Fruit fly (Drosophila melanogaster) whole organism, embryonic: ENCODE results near the gene Tep4.

ENCODE experiments used
- ATbp ChIP-seq: fragments of 200-800 bp; sonication (Bioruptor generic); optimal IDR thresholded peaks from 2 replicates; lab custom pipeline; 2017; ENCODE audit warnings: missing biosample characterization, mild to moderate bottlenecking, missing genetic modification characterization, missing genetic modification reagents
- Ada2b ChIP-seq: fragments of 200-800 bp; sonication (Bioruptor generic); IDR thresholded peaks from 2 replicates; pipeline ENCODE4 v1.3.6; 2022; ENCODE audit warnings: missing biosample characterization, missing genetic modification characterization
- Atf-2 ChIP-seq: fragments of 200-800 bp; sonication (Bioruptor generic); optimal IDR thresholded peaks from 2 replicates; lab custom pipeline; 2016; ENCODE audit warnings: missing biosample characterization, missing genetic modification characterization
- B-H1 ChIP-seq: fragments of 200-800 bp; sonication (Bioruptor generic); IDR thresholded peaks from 3 replicates; pipeline ENCODE4 v1.3.6; 2022; ENCODE audit warnings: missing biosample characterization, missing genetic modification characterization
- CG10209 ChIP-seq: fragments of 200-800 bp; sonication (Bioruptor generic); optimal IDR thresholded peaks from 3 replicates; lab custom pipeline; 2017; ENCODE audit warnings: missing biosample characterization, mild to moderate bottlenecking, missing genetic modification characterization, missing genetic modification reagents
- CG10274 ChIP-seq: fragments of 200-800 bp; sonication (Bioruptor generic); optimal IDR thresholded peaks from 3 replicates; lab custom pipeline; 2017; ENCODE audit warnings: missing biosample characterization, mild to moderate bottlenecking, missing genetic modification characterization
- CG10321 ChIP-seq: fragments of 200-800 bp; sonication (Bioruptor generic); IDR thresholded peaks from 2 replicates; pipeline ENCODE4 v1.3.6; 2022; ENCODE audit warnings: missing biosample characterization, missing genetic modification characterization
- CG10431 ChIP-seq: fragments of 200-800 bp; sonication (Bioruptor generic); optimal IDR thresholded peaks from 3 replicates; lab custom pipeline; 2018; ENCODE audit warnings: missing biosample characterization, mild to moderate bottlenecking, missing genetic modification characterization
- CG11695 ChIP-seq: fragments of 200-800 bp; sonication (Bioruptor generic); IDR thresholded peaks from 3 replicates; pipeline ENCODE4 v1.3.6; 2022; ENCODE audit warnings: missing biosample characterization, missing genetic modification characterization
- CG12299 ChIP-seq: fragments of 200-800 bp; sonication (Bioruptor generic); optimal IDR thresholded peaks from 2 replicates; lab custom pipeline; 2018; ENCODE audit warnings: missing biosample characterization, mild to moderate bottlenecking, missing genetic modification characterization
- CG12391 ChIP-seq: fragments of 200-800 bp; sonication (Bioruptor generic); optimal IDR thresholded peaks from 3 replicates; lab custom pipeline; 2018; ENCODE audit warnings: missing biosample characterization, mild to moderate bottlenecking, missing genetic modification characterization, moderate library complexity
- CG14441 ChIP-seq: fragments of 200-800 bp; sonication (Bioruptor generic); IDR thresholded peaks from 2 replicates; pipeline ENCODE4 v1.3.6; 2022; ENCODE audit warnings: missing biosample characterization, missing genetic modification characterization
- CG14667 ChIP-seq: fragments of 200-800 bp; sonication (Bioruptor generic); IDR thresholded peaks from 2 replicates; pipeline ENCODE4 v1.3.6; 2022; ENCODE audit warnings: missing biosample characterization, missing genetic modification characterization
- CG14965 ChIP-seq: fragments of 200-800 bp; sonication (Bioruptor generic); optimal IDR thresholded peaks from 2 replicates; lab custom pipeline; 2016; ENCODE audit warnings: missing biosample characterization, missing genetic modification characterization, borderline replicate concordance
- CG17802 ChIP-seq: fragments of 200-800 bp; sonication (Bioruptor generic); optimal IDR thresholded peaks from 2 replicates; lab custom pipeline; 2018; ENCODE audit warnings: missing biosample characterization, mild to moderate bottlenecking, missing genetic modification characterization, moderate library complexity
- CG1832 ChIP-seq: fragments of 200-800 bp; sonication (Bioruptor generic); optimal IDR thresholded peaks from 2 replicates; lab custom pipeline; 2017; ENCODE audit warnings: missing biosample characterization, mild to moderate bottlenecking, missing genetic modification characterization, inconsistent platforms
- CG18764 ChIP-seq: fragments of 200-800 bp; sonication (Bioruptor generic); optimal IDR thresholded peaks from 3 replicates; lab custom pipeline; 2016; ENCODE audit warnings: missing biosample characterization, missing genetic modification characterization
- CG31224 ChIP-seq: fragments of 200-800 bp; sonication (Bioruptor generic); IDR thresholded peaks from 2 replicates; pipeline ENCODE4 v1.3.6; 2022; ENCODE audit warnings: missing biosample characterization, missing genetic modification characterization
- CG33213 ChIP-seq: fragments of 200-800 bp; sonication (Bioruptor generic); optimal IDR thresholded peaks from 3 replicates; lab custom pipeline; 2016; ENCODE audit warnings: missing biosample characterization, missing genetic modification characterization
- CG4424 ChIP-seq: fragments of 200-800 bp; sonication (Bioruptor generic); optimal IDR thresholded peaks from 3 replicates; lab custom pipeline; 2016; ENCODE audit warnings: missing biosample characterization, missing genetic modification characterization
- CG5180 ChIP-seq: fragments of 200-800 bp; sonication (Bioruptor generic); optimal IDR thresholded peaks from 3 replicates; lab custom pipeline; 2017; ENCODE audit warnings: missing biosample characterization, missing genetic modification characterization, mild to moderate bottlenecking, moderate library complexity, missing genetic modification reagents
- CG6683 ChIP-seq: fragments of 200-800 bp; sonication (Bioruptor generic); optimal IDR thresholded peaks from 2 replicates; lab custom pipeline; 2017; ENCODE audit warnings: missing biosample characterization, mild to moderate bottlenecking, missing genetic modification characterization, missing genetic modification reagents
- CG6689 ChIP-seq: fragments of 200-800 bp; sonication (Bioruptor generic); IDR thresholded peaks from 2 replicates; pipeline ENCODE4 v1.3.6; 2022; ENCODE audit warnings: missing biosample characterization, missing genetic modification characterization
- CG7786 ChIP-seq: fragments of 200-800 bp; sonication (Bioruptor generic); optimal IDR thresholded peaks from 2 replicates; lab custom pipeline; 2016; ENCODE audit warnings: missing biosample characterization, missing genetic modification characterization
- CG8290 ChIP-seq, 3 experiments: fragments of 200-800 bp; sonication (Bioruptor generic); optimal IDR thresholded peaks; 2 replicates each; lab custom pipeline; 2016 to 2019; ENCODE audit warnings: missing biosample characterization in 3 of 3, missing genetic modification characterization in 3 of 3, mild to moderate bottlenecking in 2 of 3, moderate library complexity in 1 of 3
- CG9609 ChIP-seq: fragments of 200-800 bp; sonication (Bioruptor generic); optimal IDR thresholded peaks from 3 replicates; lab custom pipeline; 2016; ENCODE audit warnings: missing biosample characterization, missing genetic modification characterization
- Deaf1 ChIP-seq: fragments of 200-800 bp; optimal IDR thresholded peaks from 3 replicates; lab custom pipeline; 2019; ENCODE audit warnings: missing biosample characterization, mild to moderate bottlenecking, missing genetic modification characterization, moderate library complexity
- Dll ChIP-seq: fragments of 200-800 bp; sonication (Bioruptor generic); IDR thresholded peaks from 4 replicates; pipeline ENCODE4 v1.3.6; 2022; ENCODE audit warnings: missing biosample characterization, missing genetic modification characterization; ENCODE audit not compliant: partially characterized antibody
- Eip74EF ChIP-seq, 2 experiments: fragments of 200-800 bp in 1 of 2; fragments of >200 bp in 1 of 2; sonication (Bioruptor generic) in 1 of 2; optimal IDR thresholded peaks; 2 replicates each; lab custom pipeline; 2017 to 2019; ENCODE audit warnings: missing biosample characterization in 2 of 2, missing genetic modification characterization in 2 of 2, mild to moderate bottlenecking in 1 of 2, moderate library complexity in 1 of 2
- HLH54F ChIP-seq: fragments of 200-800 bp; sonication (Bioruptor generic); optimal IDR thresholded peaks from 3 replicates; lab custom pipeline; 2016; ENCODE audit warnings: missing biosample characterization, missing genetic modification characterization
- Lhr ChIP-seq: fragments of 200-800 bp; sonication (Bioruptor generic); optimal IDR thresholded peaks from 3 replicates; lab custom pipeline; 2017; ENCODE audit warnings: mild to moderate bottlenecking, missing biosample characterization, missing genetic modification reagents, missing genetic modification characterization
- Max ChIP-seq: fragments of 200-800 bp; sonication (Bioruptor generic); optimal IDR thresholded peaks from 2 replicates; lab custom pipeline; 2016; ENCODE audit warnings: missing biosample characterization, mild to moderate bottlenecking, missing genetic modification characterization
- NFAT ChIP-seq: fragments of 200-800 bp; sonication (Bioruptor generic); IDR thresholded peaks from 2 replicates; pipeline ENCODE4 v1.3.6; 2022; ENCODE audit warnings: missing biosample characterization, missing genetic modification characterization
- NfI ChIP-seq: fragments of 200-800 bp; sonication (Bioruptor generic); optimal IDR thresholded peaks from 3 replicates; lab custom pipeline; 2018; ENCODE audit warnings: missing biosample characterization, mild to moderate bottlenecking, missing genetic modification characterization, moderate library complexity
- Ssrp ChIP-seq: fragments of 200-800 bp; sonication (Bioruptor generic); optimal IDR thresholded peaks from 2 replicates; lab custom pipeline; 2018; ENCODE audit warnings: missing biosample characterization, mild to moderate bottlenecking, missing genetic modification characterization, moderate library complexity
- Tbp ChIP-seq: fragments of >200 bp; optimal IDR thresholded peaks from 2 replicates; lab custom pipeline; 2018; ENCODE audit warnings: missing biosample characterization, missing genetic modification characterization
- bowl ChIP-seq: fragments of 200-800 bp; sonication (Bioruptor generic); IDR thresholded peaks from 2 replicates; pipeline ENCODE4 v1.3.6; 2022; ENCODE audit warnings: missing biosample characterization, missing genetic modification characterization
- chif ChIP-seq, 2 experiments: fragments of 200-800 bp; sonication (Bioruptor generic); optimal IDR thresholded peaks; 3 replicates each; lab custom pipeline; 2016; ENCODE audit warnings: missing biosample characterization in 2 of 2, missing genetic modification characterization in 2 of 2
- chinmo ChIP-seq: fragments of 200-800 bp; sonication (Bioruptor generic); IDR thresholded peaks from 4 replicates; pipeline ENCODE4 v1.3.6; 2022; ENCODE audit warnings: missing biosample characterization, missing genetic modification characterization; ENCODE audit not compliant: partially characterized antibody
- dati ChIP-seq: fragments of 200-800 bp; sonication (Bioruptor generic); IDR thresholded peaks from 2 replicates; pipeline ENCODE4 v1.3.6; 2022; ENCODE audit warnings: missing biosample characterization, missing genetic modification characterization
- dmrt99B ChIP-seq: fragments of 200-800 bp; sonication (Bioruptor generic); optimal IDR thresholded peaks from 2 replicates; lab custom pipeline; 2018; ENCODE audit warnings: missing biosample characterization, mild to moderate bottlenecking, missing genetic modification characterization, moderate library complexity
- grau ChIP-seq: fragments of 200-800 bp; optimal IDR thresholded peaks from 3 replicates; lab custom pipeline; 2019; ENCODE audit warnings: missing biosample characterization, mild to moderate bottlenecking, missing genetic modification characterization, moderate library complexity
- mld ChIP-seq: fragments of 200-800 bp; sonication (Bioruptor generic); IDR thresholded peaks from 3 replicates; pipeline ENCODE4 v1.3.6; 2022; ENCODE audit warnings: missing biosample characterization, missing genetic modification characterization; ENCODE audit not compliant: partially characterized antibody
- pho ChIP-seq: fragments of 200-800 bp; sonication (Bioruptor generic); optimal IDR thresholded peaks from 2 replicates; lab custom pipeline; 2016; ENCODE audit warnings: missing biosample characterization, missing genetic modification characterization
- prd ChIP-seq, 3 experiments: fragments of >200 bp in 2 of 3; fragments of 200-800 bp in 1 of 3; sonication (Bioruptor generic) in 1 of 3; optimal IDR thresholded peaks in 2 of 3; IDR thresholded peaks in 1 of 3; 2 replicates in 2 of 3; 3 replicates in 1 of 3; pipeline versions ENCODE4 v1.3.6 to Lab custom; 2017 to 2022; ENCODE audit warnings: missing biosample characterization in 1 of 3, missing genetic modification characterization in 1 of 3
- sc ChIP-seq, 3 experiments: fragments of >200 bp in 2 of 3; fragments of 200-800 bp in 1 of 3; sonication (Bioruptor generic) in 1 of 3; optimal IDR thresholded peaks; 2 replicates in 2 of 3; 3 replicates in 1 of 3; lab custom pipeline; 2017; ENCODE audit warnings: mild to moderate bottlenecking in 1 of 3, missing biosample characterization in 1 of 3, missing genetic modification characterization in 1 of 3, missing genetic modification reagents in 1 of 3
- unpg ChIP-seq: fragments of 200-800 bp; sonication (Bioruptor generic); optimal IDR thresholded peaks from 3 replicates; lab custom pipeline; 2018; ENCODE audit warnings: missing biosample characterization, mild to moderate bottlenecking, missing genetic modification characterization, moderate library complexity

The Tep4 gene

DNA sequence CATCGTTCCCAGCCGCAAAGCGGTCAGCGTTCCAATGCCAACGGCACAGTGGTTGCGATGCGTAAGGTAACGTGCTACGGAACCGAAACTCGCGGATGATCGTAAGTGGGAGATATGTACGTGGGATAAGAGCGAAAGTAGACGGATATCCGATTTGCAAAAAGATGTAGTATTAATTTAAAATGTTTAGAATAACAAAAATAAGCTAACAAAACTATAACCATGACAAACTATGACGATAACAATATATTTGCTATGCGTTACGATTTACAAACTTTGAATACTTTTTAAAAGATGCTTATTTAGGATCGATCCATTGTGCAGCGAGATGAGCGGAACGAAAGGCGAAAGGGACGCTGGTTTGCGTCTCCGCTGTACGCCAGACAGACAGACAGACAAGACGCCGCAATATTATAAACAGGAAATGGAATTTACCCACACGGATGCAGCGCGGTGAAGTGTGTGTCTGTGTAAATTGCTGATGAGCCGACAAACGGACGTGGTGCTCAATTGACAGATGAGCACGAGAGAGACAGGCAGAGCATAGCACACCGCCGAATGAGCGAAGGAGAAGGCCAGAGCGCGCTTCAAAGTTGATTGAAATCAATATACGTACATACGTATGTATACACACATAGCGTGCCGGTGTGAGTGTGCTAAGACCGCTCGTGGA, 27.5 kb downstream of the Tep4 start (continued):
- TF ChIP-seq Deaf1 (tag; lab: Kevin White, UChicago): peak; percentile 80
- peak; percentile 48 for TF ChIP-seq CG10321 (GFP tag; lab: Robert Waterston, UW)
- TF ChIP-seq bowl (GFP tag; lab: Robert Waterston, UW): peak; percentile 47; the same call in 1 of the 2 replicates
- TF ChIP-seq chinmo (GFP tag; lab: Robert Waterston, UW): peak; percentile 89
- peak; percentile 84 for TF ChIP-seq CG5180 (GFP tag; lab: Kevin White, UChicago)
- TF ChIP-seq B-H1 (GFP tag; lab: Robert Waterston, UW): peak; percentile 89
- TF ChIP-seq CG14667 (GFP tag; lab: Robert Waterston, UW): peak; percentile 87
- TF ChIP-seq grau: peak; percentile 96
- peak; percentile 94 for TF ChIP-seq CG31224 (GFP tag; lab: Robert Waterston, UW)
- TF ChIP-seq CG1832 (GFP tag; lab: Kevin White, UChicago): peak; percentile 77
- no peak for TF ChIP-seq prd (optimal IDR thresholded peaks at IDR 0.05; lab: Kevin White, UChicago)
- peak; percentile 96 for TF ChIP-seq prd (GFP tag; IDR thresholded peaks at IDR 0.05; lab: Robert Waterston, UW)
- TF ChIP-seq CG18764 (GFP tag; lab: Kevin White, UChicago): peak; percentile 96
- TF ChIP-seq Ssrp (tag; lab: Kevin White, UChicago): peak; percentile 97
- TF ChIP-seq NfI (GFP tag; lab: Kevin White, UChicago): peak; percentile 97
- TF ChIP-seq CG33213: peak; percentile 90
- TF ChIP-seq CG14965: peak; percentile 84
- peak; percentile 88 for TF ChIP-seq ATbp
- TF ChIP-seq dati (GFP tag; lab: Robert Waterston, UW): no peak; the same call in 1 of the 2 replicates
- peak; percentile 98 for TF ChIP-seq pho (GFP tag; lab: Kevin White, UChicago)
- TF ChIP-seq sc (optimal IDR thresholded peaks at IDR 0.05; lab: Kevin White, UChicago): no peak
- peak; percentile 91 for TF ChIP-seq sc (GFP tag; optimal IDR thresholded peaks at IDR 0.05; lab: Kevin White, UChicago)
- peak; percentile 93 for TF ChIP-seq Max
- peak; percentile 91 for TF ChIP-seq CG8290 (GFP tag; optimal IDR thresholded peaks at IDR 0.05; lab: Kevin White, UChicago)
- peak; percentile 89 to 94 for TF ChIP-seq CG8290 (tag; optimal IDR thresholded peaks at IDR 0.05; lab: Kevin White, UChicago)
- peak; percentile 88 for TF ChIP-seq Lhr (GFP tag; lab: Kevin White, UChicago)
- TF ChIP-seq Ada2b: peak; percentile 92
- no peak for TF ChIP-seq Dll
- TF ChIP-seq CG6683 (GFP tag; lab: Kevin White, UChicago): peak; percentile 86
- TF ChIP-seq CG12299 (tag; lab: Kevin White, UChicago): peak; percentile 78
- TF ChIP-seq CG10274 (GFP tag; lab: Kevin White, UChicago): peak; percentile 87
- peak; percentile 97 for TF ChIP-seq Atf-2 (GFP tag; lab: Kevin White, UChicago)
- peak; percentile 96 for TF ChIP-seq CG6689 (GFP tag; lab: Robert Waterston, UW)
- TF ChIP-seq Tbp: peak; percentile 50
- peak; percentile 94 for TF ChIP-seq CG11695 (GFP tag; lab: Robert Waterston, UW)
- peak; percentile 97 for TF ChIP-seq CG9609 (GFP tag; lab: Kevin White, UChicago)
- peak; percentile 96 to 97 for TF ChIP-seq chif (GFP tag; optimal IDR thresholded peaks at IDR 0.05; lab: Kevin White, UChicago)
- TF ChIP-seq CG10209 (GFP tag; lab: Kevin White, UChicago): peak; percentile 99
- TF ChIP-seq CG17802 (tag; lab: Kevin White, UChicago): peak; percentile 87
- peak; percentile 91 for TF ChIP-seq NFAT (GFP tag; lab: Robert Waterston, UW)
- peak; percentile 94 for TF ChIP-seq CG14441 (GFP tag; lab: Robert Waterston, UW)
- TF ChIP-seq CG4424 (GFP tag; lab: Kevin White, UChicago): peak; percentile 98
- TF ChIP-seq HLH54F (GFP tag; lab: Kevin White, UChicago): peak; percentile 98
- TF ChIP-seq Eip74EF (GFP tag; optimal IDR thresholded peaks at IDR 0.05; lab: Kevin White, UChicago): peak in 1 of 2 experiments; percentile 97
- peak; percentile 97 for TF ChIP-seq CG12391 (tag; lab: Kevin White, UChicago)
- peak; percentile 96 for TF ChIP-seq unpg (GFP tag; lab: Kevin White, UChicago)
- TF ChIP-seq CG7786 (GFP tag; lab: Kevin White, UChicago): peak; percentile 96
- peak; percentile 73 for TF ChIP-seq CG10431 (GFP tag; lab: Kevin White, UChicago)
- no peak for TF ChIP-seq mld
- TF ChIP-seq dmrt99B (tag; lab: Kevin White, UChicago): peak; percentile 97
